Worm (Caenorhabditis elegans) whole organism, late embryonic: Measurements from ENCODE around the gene F11F1.1.

Source experiments
- K02D7.2 ChIP-seq: sonication (generic microtip); optimal IDR thresholded peaks from 2 replicates; lab custom pipeline; 2017; ENCODE audit warnings: mild to moderate bottlenecking, missing genetic modification characterization, missing compliant biosample characterization
- K09A11.1 ChIP-seq: sonication (generic microtip); optimal IDR thresholded peaks from 2 replicates; lab custom pipeline; 2017; ENCODE audit warnings: antibody characterized with exemption, mild to moderate bottlenecking, missing genetic modification characterization, missing compliant biosample characterization; ENCODE audit not compliant: insufficient read depth
- T23F11.4 ChIP-seq: fragments of 200-800 bp; sonication (Bioruptor generic); optimal IDR thresholded peaks from 2 replicates; lab custom pipeline; 2018; ENCODE audit warnings: mild to moderate bottlenecking, missing genetic modification characterization, missing compliant biosample characterization
- ahr-1 ChIP-seq: sonication (generic microtip); optimal IDR thresholded peaks from 2 replicates; lab custom pipeline; 2016; ENCODE audit warnings: missing genetic modification characterization, missing compliant biosample characterization
- ceh-2 ChIP-seq: sonication (generic microtip); optimal IDR thresholded peaks from 2 replicates; lab custom pipeline; 2016; ENCODE audit warnings: missing genotype, missing genetic modification characterization, missing compliant biosample characterization
- ceh-22 ChIP-seq: sonication (generic microtip); optimal IDR thresholded peaks from 2 replicates; lab custom pipeline; 2017; ENCODE audit warnings: missing biosample characterization, missing genetic modification characterization
- ceh-30 ChIP-seq: fragments of 150-350 bp; optimal IDR thresholded peaks from 2 replicates; lab custom pipeline; 2014; ENCODE audit warnings: missing biosample characterization, missing genetic modification characterization
- ceh-31 ChIP-seq: sonication (generic microtip); optimal IDR thresholded peaks from 2 replicates; lab custom pipeline; 2016; ENCODE audit warnings: missing genetic modification characterization, missing compliant biosample characterization
- ceh-45 ChIP-seq: fragments of 200-800 bp; sonication (Bioruptor generic); IDR thresholded peaks from 2 replicates; pipeline ENCODE4 v1.3.6; 2022; ENCODE audit warnings: missing genetic modification reagents, missing genetic modification characterization, missing compliant biosample characterization
- che-1 ChIP-seq: sonication (generic microtip); optimal IDR thresholded peaks from 2 replicates; lab custom pipeline; 2016; ENCODE audit warnings: mild to moderate bottlenecking, missing genetic modification characterization, missing compliant biosample characterization
- dmd-4 ChIP-seq: sonication (generic microtip); optimal IDR thresholded peaks from 2 replicates; lab custom pipeline; 2016; ENCODE audit warnings: borderline replicate concordance, missing genetic modification characterization, missing compliant biosample characterization
- dve-1 ChIP-seq: sonication (generic microtip); optimal IDR thresholded peaks from 2 replicates; lab custom pipeline; 2017; ENCODE audit warnings: antibody characterized with exemption, mild to moderate bottlenecking, missing genetic modification characterization, missing compliant biosample characterization
- elt-2 ChIP-seq: sonication (generic microtip); optimal IDR thresholded peaks from 2 replicates; lab custom pipeline; 2016; ENCODE audit warnings: missing genetic modification reagents, missing genetic modification characterization, missing compliant biosample characterization
- elt-4 ChIP-seq: sonication (generic microtip); optimal IDR thresholded peaks from 2 replicates; lab custom pipeline; 2016; ENCODE audit warnings: missing genetic modification characterization, missing compliant biosample characterization
- ets-4 ChIP-seq: sonication (generic microtip); optimal IDR thresholded peaks from 2 replicates; lab custom pipeline; 2016; ENCODE audit warnings: missing genetic modification characterization, missing compliant biosample characterization
- fax-1 ChIP-seq: sonication (generic microtip); optimal IDR thresholded peaks from 2 replicates; lab custom pipeline; 2016; ENCODE audit warnings: missing genotype, missing genetic modification characterization, missing compliant biosample characterization
- hlh-6 ChIP-seq: sonication (generic microtip); optimal IDR thresholded peaks from 2 replicates; lab custom pipeline; 2016; ENCODE audit warnings: missing genotype, missing genetic modification characterization, missing compliant biosample characterization
- hlh-8 ChIP-seq: sonication (generic microtip); optimal IDR thresholded peaks from 2 replicates; lab custom pipeline; 2016; ENCODE audit warnings: missing genotype, missing genetic modification characterization, missing compliant biosample characterization
- lin-11 ChIP-seq: fragments of 200-800 bp; sonication (Bioruptor generic); optimal IDR thresholded peaks from 2 replicates; lab custom pipeline; 2018; ENCODE audit warnings: mild to moderate bottlenecking, missing genetic modification characterization, missing compliant biosample characterization
- nfya-1 ChIP-seq: sonication (generic microtip); optimal IDR thresholded peaks from 2 replicates; lab custom pipeline; 2017; ENCODE audit warnings: missing genetic modification characterization, mild to moderate bottlenecking, missing compliant biosample characterization, antibody characterized with exemption, moderate library complexity
- nhr-11 ChIP-seq: fragments of 150-350 bp; optimal IDR thresholded peaks from 2 replicates; lab custom pipeline; 2014; ENCODE audit warnings: missing biosample characterization, missing genetic modification characterization
- nhr-232 ChIP-seq: sonication (generic microtip); optimal IDR thresholded peaks from 2 replicates; lab custom pipeline; 2016; ENCODE audit warnings: missing genetic modification characterization, missing compliant biosample characterization
- npax-4 ChIP-seq: sonication (generic microtip); optimal IDR thresholded peaks from 2 replicates; lab custom pipeline; 2016; ENCODE audit warnings: missing genetic modification characterization, missing compliant biosample characterization
- pag-3 ChIP-seq: sonication (generic microtip); optimal IDR thresholded peaks from 2 replicates; lab custom pipeline; 2016; ENCODE audit warnings: missing compliant biosample characterization, missing genetic modification characterization, borderline replicate concordance
- pat-9 ChIP-seq: fragments of 200-800 bp; sonication (Bioruptor generic); optimal IDR thresholded peaks from 2 replicates; lab custom pipeline; 2018; ENCODE audit warnings: mild to moderate bottlenecking, missing genetic modification characterization, moderate library complexity, missing compliant biosample characterization
- pax-1 ChIP-seq: fragments of 150-350 bp; optimal IDR thresholded peaks from 2 replicates; lab custom pipeline; 2014; ENCODE audit warnings: missing biosample characterization, missing genetic modification characterization
- pha-2 ChIP-seq: sonication (generic microtip); optimal IDR thresholded peaks from 2 replicates; lab custom pipeline; 2017; ENCODE audit warnings: mild to moderate bottlenecking, missing genetic modification characterization, missing compliant biosample characterization
- pqm-1 ChIP-seq: sonication (generic microtip); optimal IDR thresholded peaks from 2 replicates; lab custom pipeline; 2016; ENCODE audit warnings: missing genetic modification characterization, missing compliant biosample characterization
- pros-1 ChIP-seq: fragments of 150-350 bp; optimal IDR thresholded peaks from 2 replicates; lab custom pipeline; 2014; ENCODE audit warnings: missing biosample characterization, missing genetic modification reagents, missing genetic modification characterization
- rnt-1 ChIP-seq: sonication (generic microtip); optimal IDR thresholded peaks from 2 replicates; lab custom pipeline; 2016; ENCODE audit warnings: missing genetic modification characterization, missing compliant biosample characterization
- sox-2 ChIP-seq: fragments of 200-800 bp; sonication (Bioruptor generic); IDR thresholded peaks from 2 replicates; pipeline ENCODE4 v1.3.6; 2022; ENCODE audit warnings: missing genetic modification reagents, missing genetic modification characterization, missing compliant biosample characterization
- unc-86 ChIP-seq: sonication (generic microtip); optimal IDR thresholded peaks from 2 replicates; lab custom pipeline; 2016; ENCODE audit warnings: missing genetic modification characterization, missing compliant biosample characterization
- zip-5 ChIP-seq: sonication (generic microtip); optimal IDR thresholded peaks from 2 replicates; lab custom pipeline; 2016; ENCODE audit warnings: missing genetic modification characterization, missing compliant biosample characterization
- ztf-16 ChIP-seq: sonication (generic microtip); optimal IDR thresholded peaks from 2 replicates; lab custom pipeline; 2017; ENCODE audit warnings: missing genetic modification characterization, missing compliant biosample characterization

Gene F11F1.1

DNA sequence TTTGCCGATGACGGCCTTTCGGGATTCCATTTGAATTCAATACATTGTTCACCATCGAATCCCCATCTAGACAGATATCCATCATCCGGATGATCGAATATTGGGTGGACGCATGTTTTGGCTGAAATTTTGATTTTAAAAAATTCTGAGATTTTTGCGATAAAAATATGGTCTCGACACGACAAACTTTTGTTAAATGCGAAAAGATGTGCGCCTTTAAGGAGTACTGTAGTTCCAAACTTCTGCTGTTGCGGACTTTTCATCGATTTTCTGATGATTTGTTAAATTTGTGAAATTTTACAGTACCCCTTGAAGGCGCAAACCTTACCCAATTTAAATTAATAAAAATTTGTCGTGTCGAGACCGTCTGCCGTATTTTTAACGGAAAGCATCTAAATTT lies 32.5 kb downstream of the F11F1.1 start:
- TF ChIP-seq zip-5 (no peak), rnt-1 (tag; lab: Kevin White, UChicago) (no peak), ceh-30 (tag; lab: Kevin White, UChicago) (no peak), npax-4 (tag; lab: Kevin White, UChicago) (no peak), nhr-11 (no peak), T23F11.4 (GFP tag; lab: Kevin White, UChicago) (no peak), pqm-1 (tag; lab: Kevin White, UChicago) (no peak), pha-2 (tag; lab: Kevin White, UChicago) (no peak), ceh-31 (no peak), elt-4 (no peak), unc-86 (tag; lab: Kevin White, UChicago) (no peak)
- TF ChIP-seq, all 69 proteins: peak for 0

DNA sequence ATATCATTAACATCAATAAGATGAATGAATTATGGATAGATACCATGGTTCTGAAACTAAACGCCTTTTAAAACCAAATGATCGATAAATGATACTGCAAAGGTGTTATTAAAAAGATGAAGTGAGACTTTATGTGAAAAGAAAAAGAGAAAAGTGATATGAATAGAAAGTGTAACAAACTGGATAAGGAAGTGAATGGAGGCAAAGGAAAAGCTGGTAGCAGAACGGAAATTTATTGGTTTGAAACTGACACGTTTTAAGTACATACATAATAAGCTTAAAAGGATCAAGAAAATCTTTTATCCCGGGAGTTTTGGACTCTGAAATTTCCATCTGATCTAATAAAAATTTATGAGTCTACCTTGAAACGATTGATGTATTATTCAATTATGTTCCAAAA lies 34.3 kb downstream of the F11F1.1 start, which contains the start of gene bli-5:
Gene bli-5, minus strand, starts transcription at position 101 of the 400 bp plus-strand sequence.
- TF ChIP-seq ceh-2 (tag; lab: Kevin White, UChicago) (no peak), sox-2 (no peak), nfya-1 (tag; lab: Kevin White, UChicago) (no peak), fax-1 (tag; lab: Kevin White, UChicago) (no peak), pag-3 (no peak), lin-11 (no peak), pat-9 (tag; lab: Kevin White, UChicago) (no peak), ceh-30 (tag; lab: Kevin White, UChicago) (no peak)
- TF ChIP-seq, all 69 proteins: peak for 0

DNA sequence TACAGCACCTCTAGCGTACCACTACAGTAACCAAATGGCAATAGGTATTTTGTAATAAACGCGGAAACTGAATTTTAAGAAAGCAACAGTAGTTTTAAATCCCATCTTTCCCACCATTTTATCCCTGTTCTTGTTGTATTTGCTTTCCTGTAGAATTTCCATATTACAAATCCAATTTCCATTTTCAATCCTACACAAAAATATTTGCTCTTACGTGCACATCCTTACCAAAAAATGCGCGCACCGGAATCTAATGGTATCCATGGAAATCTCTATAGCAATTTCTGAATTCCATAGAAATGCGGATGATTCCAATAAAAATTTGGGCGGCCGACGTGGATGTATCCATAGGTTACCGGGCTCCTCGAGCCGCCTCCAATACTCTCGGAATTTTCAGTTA lies 34.8 kb downstream of the F11F1.1 start, which contains the start of gene trf-1:
Gene trf-1, plus strand, starts transcription at position 301 of the 400 bp plus-strand sequence.
- no peak for TF ChIP-seq rnt-1 (tag; lab: Kevin White, UChicago)
- no peak for TF ChIP-seq K09A11.1
- no peak for TF ChIP-seq ceh-22 (tag; lab: Kevin White, UChicago)
- no peak for TF ChIP-seq hlh-8 (tag; lab: Kevin White, UChicago)
- no peak for TF ChIP-seq nhr-232 (tag; lab: Kevin White, UChicago)
- TF ChIP-seq ceh-30 (tag; lab: Kevin White, UChicago) = no peak
- no peak for TF ChIP-seq ceh-31
- TF ChIP-seq hlh-6 = no peak
- no peak for TF ChIP-seq ceh-45 (GFP tag; lab: Robert Waterston, UW)
- no peak for TF ChIP-seq elt-2
- no peak for TF ChIP-seq dve-1 (tag; lab: Kevin White, UChicago)
- TF ChIP-seq pha-2 (tag; lab: Kevin White, UChicago) = no peak

DNA sequence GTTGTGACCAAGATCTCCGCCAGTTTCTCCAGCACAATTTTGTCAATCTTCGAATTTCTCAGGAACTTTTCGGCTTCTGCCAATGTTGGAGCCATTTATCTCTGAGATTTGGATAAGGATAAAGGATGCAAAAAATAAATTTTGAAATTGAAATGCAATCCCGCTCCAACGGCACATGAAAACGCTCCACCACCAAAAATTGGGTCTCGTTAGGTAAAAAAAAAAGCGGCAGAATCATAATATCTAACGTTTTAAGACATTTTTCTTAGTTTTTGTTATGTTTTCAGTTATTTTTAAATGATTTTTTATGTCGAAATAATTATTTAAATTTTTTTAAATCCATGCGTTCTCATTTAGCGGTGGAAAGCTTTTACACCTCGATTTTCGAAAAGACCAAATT lies 39.0 kb downstream of the F11F1.1 start, which contains the start of gene F45G2.7:
Gene F45G2.7, minus strand, starts transcription at position 101 of the 400 bp plus-strand sequence.
- TF ChIP-seq pros-1 (tag; lab: Kevin White, UChicago) (no peak), ceh-45 (GFP tag; lab: Robert Waterston, UW) (no peak), hlh-6 (no peak), che-1 (tag; lab: Kevin White, UChicago) (no peak), pax-1 (no peak), lin-11 (no peak)

DNA sequence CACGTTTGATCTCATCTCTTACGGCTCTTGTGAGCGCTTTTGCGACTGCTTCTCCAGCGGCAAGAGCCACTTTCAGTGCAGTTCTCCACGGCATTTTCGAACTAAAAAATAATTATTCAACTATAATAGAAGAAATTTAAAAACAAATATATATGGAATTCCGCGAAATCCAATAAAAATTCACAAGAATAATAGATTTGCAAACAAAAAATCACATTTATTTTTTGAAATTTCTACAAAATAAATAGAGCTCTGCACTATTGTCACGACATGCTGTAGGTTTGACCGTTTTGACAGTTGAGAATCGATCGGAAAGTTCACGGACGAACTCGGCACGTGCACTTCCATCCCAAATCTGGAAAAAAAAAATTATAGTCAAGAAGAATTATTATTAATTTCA lies 40.2 kb downstream of the F11F1.1 start, which contains the start of gene F45G2.8:
Gene F45G2.8, minus strand, starts transcription at position 101 of the 400 bp plus-strand sequence.
- TF ChIP-seq K02D7.2 (tag; lab: Kevin White, UChicago) (no peak), ztf-16 (tag; lab: Kevin White, UChicago) (no peak), pha-2 (tag; lab: Kevin White, UChicago) (no peak), dmd-4 (tag; lab: Kevin White, UChicago) (no peak), ets-4 (tag; lab: Kevin White, UChicago) (no peak), unc-86 (tag; lab: Kevin White, UChicago) (no peak), ahr-1 (no peak)
